Fruit fly (Drosophila melanogaster) Kc167 (cell line): ENCODE data around the gene Inx3.

ENCODE experiments used
- h ChIP-seq: fragments of >200 bp; optimal IDR thresholded peaks from 3 replicates; lab custom pipeline; 2018; ENCODE audit warnings: missing external identifiers
- psq ChIP-seq: fragments of >200 bp; optimal IDR thresholded peaks from 2 replicates; lab custom pipeline; 2017; ENCODE audit warnings: missing external identifiers

- TF ChIP-seq psq (lab: Kevin White, UChicago): no peak
- no peak for TF ChIP-seq h (lab: Kevin White, UChicago)
Measured at dm6 chr3R:28875345-28875744, 16.0 kb upstream of the Inx3 start, which contains the start of gene Nepl18.
